Worm (Caenorhabditis elegans) whole organism, L2 larva: ENCODE data around the gene mvk-1.
A peak's percentile ranks its signal among the peaks of the same experiment; 100 is the strongest.

Source experiments
- C34F6.9 ChIP-seq: fragments of 150-350 bp; optimal IDR thresholded peaks from 2 replicates; lab custom pipeline; 2014; ENCODE audit warnings: missing biosample characterization, missing genetic modification characterization
- F13H6.1 ChIP-seq: sonication (generic microtip); optimal IDR thresholded peaks from 2 replicates; lab custom pipeline; 2016; ENCODE audit warnings: missing genetic modification characterization, missing compliant biosample characterization
- R02D3.7 ChIP-seq: fragments of 150-350 bp; optimal IDR thresholded peaks from 2 replicates; lab custom pipeline; 2014; ENCODE audit warnings: missing biosample characterization, missing genetic modification characterization
- Y55F3AM.14 ChIP-seq: fragments of 200-800 bp; sonication (Bioruptor generic); optimal IDR thresholded peaks from 2 replicates; lab custom pipeline; 2018; ENCODE audit warnings: mild to moderate bottlenecking, missing genetic modification characterization, missing compliant biosample characterization
- ZK546.5 ChIP-seq: sonication (generic microtip); optimal IDR thresholded peaks from 2 replicates; lab custom pipeline; 2017; ENCODE audit warnings: missing biosample characterization, missing genetic modification characterization
- alr-1 ChIP-seq: fragments of 150-350 bp; optimal IDR thresholded peaks from 2 replicates; lab custom pipeline; 2014; ENCODE audit warnings: missing biosample characterization, missing genetic modification characterization
- aly-2 ChIP-seq: fragments of 150-350 bp; optimal IDR thresholded peaks from 2 replicates; lab custom pipeline; 2014; ENCODE audit warnings: missing biosample characterization, missing genetic modification characterization
- ama-1 ChIP-seq: fragments of 150-350 bp; optimal IDR thresholded peaks from 2 replicates; lab custom pipeline; 2018; ENCODE audit warnings: inconsistent platforms
- blmp-1 ChIP-seq: sonication (generic microtip); optimal IDR thresholded peaks from 2 replicates; lab custom pipeline; 2017; ENCODE audit warnings: missing genetic modification characterization, mild to moderate bottlenecking, missing compliant biosample characterization, antibody characterized with exemption, moderate library complexity; ENCODE audit not compliant: insufficient read depth
- ceh-16 ChIP-seq: fragments of 150-350 bp; optimal IDR thresholded peaks from 2 replicates; lab custom pipeline; 2014; ENCODE audit warnings: missing biosample characterization, missing genetic modification characterization
- ceh-82 ChIP-seq: fragments of 150-350 bp; optimal IDR thresholded peaks from 2 replicates; lab custom pipeline; 2014; ENCODE audit warnings: missing biosample characterization, missing genetic modification characterization
- crh-2 ChIP-seq: sonication (generic microtip); optimal IDR thresholded peaks from 2 replicates; lab custom pipeline; 2017; ENCODE audit warnings: missing biosample characterization, missing genetic modification characterization
- dmd-4 ChIP-seq: sonication (generic microtip); optimal IDR thresholded peaks from 2 replicates; lab custom pipeline; 2017; ENCODE audit warnings: missing biosample characterization, missing genetic modification characterization
- egl-27 ChIP-seq: sonication (generic microtip); optimal IDR thresholded peaks from 3 replicates; lab custom pipeline; 2017; ENCODE audit warnings: missing biosample characterization, missing genetic modification reagents, missing genetic modification characterization
- elt-1 ChIP-seq: fragments of 150-350 bp; optimal IDR thresholded peaks from 2 replicates; lab custom pipeline; 2014; ENCODE audit warnings: missing biosample characterization, missing genetic modification characterization
- elt-3 ChIP-seq: sonication (generic microtip); optimal IDR thresholded peaks from 2 replicates; lab custom pipeline; 2017; ENCODE audit warnings: missing biosample characterization, missing genetic modification characterization
- fos-1 ChIP-seq: fragments of 150-350 bp; optimal IDR thresholded peaks from 2 replicates; lab custom pipeline; 2014; ENCODE audit warnings: missing biosample characterization, missing genetic modification characterization
- gmeb-1 ChIP-seq: fragments of 150-350 bp; optimal IDR thresholded peaks from 2 replicates; lab custom pipeline; 2014; ENCODE audit warnings: missing biosample characterization, missing genetic modification characterization
- lin-11 ChIP-seq: fragments of 150-350 bp; sonication (generic microtip); optimal IDR thresholded peaks from 2 replicates; lab custom pipeline; 2014; ENCODE audit warnings: missing biosample characterization, missing genetic modification characterization, inconsistent platforms, mixed read lengths
- lin-13 ChIP-seq: fragments of 150-350 bp; optimal IDR thresholded peaks from 2 replicates; lab custom pipeline; 2014; ENCODE audit warnings: missing biosample characterization, missing genetic modification reagents, missing genetic modification characterization
- lin-39 ChIP-seq: fragments of 150-350 bp; optimal IDR thresholded peaks from 2 replicates; lab custom pipeline; 2014; ENCODE audit warnings: missing biosample characterization, missing genetic modification reagents, missing genetic modification characterization
- lsy-2 ChIP-seq, 2 experiments: fragments of 150-350 bp in 1 of 2; sonication (generic microtip) in 1 of 2; optimal IDR thresholded peaks; 2 replicates each; lab custom pipeline; 2014 to 2017; ENCODE audit warnings: missing biosample characterization in 2 of 2, missing genetic modification characterization in 2 of 2
- mab-5 ChIP-seq: fragments of 150-350 bp; optimal IDR thresholded peaks from 2 replicates; lab custom pipeline; 2014; ENCODE audit warnings: missing biosample characterization, missing genetic modification characterization
- mbf-1 ChIP-seq: sonication (generic microtip); optimal IDR thresholded peaks from 2 replicates; lab custom pipeline; 2017; ENCODE audit warnings: missing biosample characterization, missing genetic modification characterization
- mdl-1 ChIP-seq, 2 experiments: fragments of 150-350 bp in 1 of 2; sonication (generic microtip) in 1 of 2; optimal IDR thresholded peaks; 2 replicates each; lab custom pipeline; 2017; ENCODE audit warnings: missing biosample characterization in 2 of 2, missing genetic modification characterization in 2 of 2
- nhr-10 ChIP-seq: sonication (generic microtip); optimal IDR thresholded peaks from 2 replicates; lab custom pipeline; 2017; ENCODE audit warnings: missing biosample characterization, missing genetic modification characterization
- nhr-11 ChIP-seq: fragments of 150-350 bp; optimal IDR thresholded peaks from 2 replicates; lab custom pipeline; 2014; ENCODE audit warnings: missing biosample characterization, missing genetic modification characterization
- nhr-12 ChIP-seq: fragments of 150-350 bp; optimal IDR thresholded peaks from 2 replicates; lab custom pipeline; 2014; ENCODE audit warnings: missing biosample characterization, missing genetic modification characterization
- nhr-129 ChIP-seq: fragments of 150-350 bp; optimal IDR thresholded peaks from 2 replicates; lab custom pipeline; 2014; ENCODE audit warnings: missing biosample characterization, missing genetic modification characterization
- nhr-21 ChIP-seq: fragments of 150-350 bp; optimal IDR thresholded peaks from 2 replicates; lab custom pipeline; 2014; ENCODE audit warnings: missing biosample characterization, missing genetic modification characterization
- nhr-23 ChIP-seq: fragments of 150-350 bp; optimal IDR thresholded peaks from 2 replicates; lab custom pipeline; 2014; ENCODE audit warnings: missing biosample characterization, missing genetic modification reagents, missing genetic modification characterization
- nhr-237 ChIP-seq: fragments of 150-350 bp; optimal IDR thresholded peaks from 2 replicates; lab custom pipeline; 2014; ENCODE audit warnings: missing biosample characterization, missing genetic modification characterization
- nhr-25 ChIP-seq: fragments of 150-350 bp; sonication (generic microtip); optimal IDR thresholded peaks from 3 replicates; lab custom pipeline; 2014; ENCODE audit warnings: missing biosample characterization, missing genetic modification characterization
- nhr-6 ChIP-seq: fragments of 150-350 bp; optimal IDR thresholded peaks from 2 replicates; lab custom pipeline; 2014; ENCODE audit warnings: missing biosample characterization, missing genetic modification characterization
- nhr-77 ChIP-seq: fragments of 150-350 bp; optimal IDR thresholded peaks from 2 replicates; lab custom pipeline; 2014; ENCODE audit warnings: missing biosample characterization, missing genetic modification characterization
- peb-1 ChIP-seq: fragments of 150-350 bp; optimal IDR thresholded peaks from 2 replicates; lab custom pipeline; 2014; ENCODE audit warnings: missing biosample characterization, missing genetic modification characterization
- sem-4 ChIP-seq: fragments of 150-350 bp; optimal IDR thresholded peaks from 2 replicates; lab custom pipeline; 2014; ENCODE audit warnings: missing biosample characterization, missing genetic modification reagents, missing genetic modification characterization
- skn-1 ChIP-seq: sonication (generic microtip); optimal IDR thresholded peaks from 2 replicates; lab custom pipeline; 2017; ENCODE audit warnings: missing biosample characterization, missing genetic modification characterization
- sma-3 ChIP-seq: sonication (generic microtip); optimal IDR thresholded peaks from 2 replicates; lab custom pipeline; 2016; ENCODE audit warnings: missing genetic modification reagents, missing genetic modification characterization, missing compliant biosample characterization
- sma-9 ChIP-seq, 2 experiments: fragments of 150-350 bp in 1 of 2; sonication (generic microtip) in 1 of 2; optimal IDR thresholded peaks; 2 replicates each; lab custom pipeline; 2014 to 2016; ENCODE audit warnings: missing genetic modification characterization in 2 of 2, mild to moderate bottlenecking in 1 of 2, missing biosample characterization in 1 of 2, missing compliant biosample characterization in 1 of 2, missing genetic modification reagents in 1 of 2, moderate library complexity in 1 of 2
- snpc-4 ChIP-seq: fragments of 150-350 bp; optimal IDR thresholded peaks from 2 replicates; lab custom pipeline; 2014; ENCODE audit warnings: missing biosample characterization, missing genetic modification characterization
- unc-39 ChIP-seq: fragments of 150-350 bp; optimal IDR thresholded peaks from 2 replicates; lab custom pipeline; 2014; ENCODE audit warnings: missing biosample characterization, missing genetic modification characterization
- unc-55 ChIP-seq: fragments of 150-350 bp; sonication (generic microtip); optimal IDR thresholded peaks from 3 replicates; lab custom pipeline; 2014; ENCODE audit warnings: missing biosample characterization, missing genetic modification reagents, missing genetic modification characterization
- unc-62 ChIP-seq: fragments of 150-350 bp; optimal IDR thresholded peaks from 2 replicates; lab custom pipeline; 2014; ENCODE audit warnings: missing biosample characterization, missing genetic modification reagents, missing genetic modification characterization
- zag-1 ChIP-seq: fragments of 150-350 bp; optimal IDR thresholded peaks from 2 replicates; lab custom pipeline; 2014; ENCODE audit warnings: missing biosample characterization, missing genetic modification characterization
- ztf-1 ChIP-seq: fragments of 200-800 bp; sonication (Bioruptor generic); conservative IDR thresholded peaks from 2 replicates; pipeline ENCODE4 v1.3.6; 2022; ENCODE audit warnings: missing genetic modification characterization, missing compliant biosample characterization
- ztf-11 ChIP-seq: sonication (generic microtip); optimal IDR thresholded peaks from 2 replicates; lab custom pipeline; 2017; ENCODE audit warnings: missing biosample characterization, missing genetic modification characterization
- ztf-4 ChIP-seq: fragments of 150-350 bp; optimal IDR thresholded peaks from 2 replicates; lab custom pipeline; 2014; ENCODE audit warnings: missing biosample characterization, missing genetic modification characterization

mvk-1 gene

DNA sequence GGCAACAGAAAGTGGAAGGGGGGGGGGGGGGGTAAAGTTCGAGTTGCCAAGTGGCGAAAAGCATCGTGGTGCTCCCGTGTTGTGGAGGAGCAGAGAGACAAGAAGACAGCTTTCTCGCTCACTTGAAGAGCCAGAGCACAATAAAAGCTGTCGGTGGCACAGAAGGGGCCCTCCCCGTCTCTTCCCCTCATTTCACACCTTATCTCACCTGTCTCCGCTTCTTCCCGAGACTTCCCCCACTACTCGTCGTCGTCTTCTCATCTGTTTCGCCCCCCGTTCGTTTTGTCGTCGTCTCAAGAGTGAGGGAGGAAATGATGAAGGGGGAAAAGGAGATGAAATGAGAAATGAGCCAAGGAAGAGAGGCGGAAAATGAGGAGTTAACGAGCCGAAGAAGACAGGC, 2.4 kb upstream of the mvk-1 start (continued):
- TF ChIP-seq Y55F3AM.14 (GFP tag; lab: Kevin White, UChicago) (no peak), lin-13 (GFP tag; lab: Kevin White, UChicago) (peak; percentile 12), ztf-1 (no peak), nhr-21 (no peak), ama-1 (lab: Kevin White, UChicago) (no peak), ztf-11 (tag; lab: Kevin White, UChicago) (no peak), sma-9 (GFP tag; optimal IDR thresholded peaks at IDR 0.05; lab: Kevin White, UChicago) (peak; percentile 13), sma-9 (tag; optimal IDR thresholded peaks at IDR 0.05; lab: Kevin White, UChicago) (no peak), nhr-237 (tag; lab: Kevin White, UChicago) (no peak), mdl-1 (tag; optimal IDR thresholded peaks at IDR 0.05; lab: Kevin White, UChicago) (no peak), ZK546.5 (tag; lab: Kevin White, UChicago) (no peak), nhr-6 (tag; lab: Kevin White, UChicago) (no peak), unc-62 (GFP tag; lab: Kevin White, UChicago) (no peak), mbf-1 (tag; lab: Kevin White, UChicago) (no peak), snpc-4 (tag; lab: Kevin White, UChicago) (no peak), nhr-10 (tag; lab: Kevin White, UChicago) (no peak), unc-55 (GFP tag; lab: Kevin White, UChicago) (peak; percentile 48), nhr-12 (no peak), ztf-4 (tag; lab: Kevin White, UChicago) (no peak), nhr-77 (tag; lab: Kevin White, UChicago) (no peak)

DNA sequence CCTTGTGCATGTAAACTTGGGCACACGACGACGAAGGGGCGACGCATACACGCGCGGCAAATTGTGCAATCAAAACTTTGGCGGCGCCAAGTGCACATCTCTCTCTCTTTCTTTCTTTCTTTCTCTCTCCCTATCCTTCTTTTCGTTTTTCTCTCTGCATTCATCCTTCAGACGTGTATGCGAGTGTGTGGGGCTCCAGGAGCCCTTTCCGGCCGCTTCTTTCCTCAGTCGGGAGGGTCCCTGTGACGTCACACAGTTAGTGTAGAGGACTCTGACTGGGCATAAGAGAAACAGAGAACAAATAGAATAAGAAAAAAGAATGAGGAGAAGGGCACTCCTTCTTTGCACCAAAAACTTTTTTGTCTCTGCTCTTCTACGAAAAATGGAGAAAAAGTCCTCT, 1.4 kb upstream of the mvk-1 start:
- peak; percentile 53 for TF ChIP-seq egl-27 (tag; lab: Kevin White, UChicago)
- no peak for TF ChIP-seq ceh-82 (tag; lab: Kevin White, UChicago)
- TF ChIP-seq elt-3 (tag; lab: Kevin White, UChicago) = no peak
- TF ChIP-seq nhr-77 (tag; lab: Kevin White, UChicago) = no peak
- peak; percentile 73 for TF ChIP-seq lin-13 (GFP tag; lab: Kevin White, UChicago)
- TF ChIP-seq nhr-237 (tag; lab: Kevin White, UChicago) = no peak
- TF ChIP-seq unc-39 = no peak
- TF ChIP-seq nhr-129 (tag; lab: Kevin White, UChicago) = peak; percentile 71
- TF ChIP-seq ZK546.5 (tag; lab: Kevin White, UChicago) = peak; percentile 20
- TF ChIP-seq F13H6.1 (tag; lab: Kevin White, UChicago) = peak; percentile 93
- no peak for TF ChIP-seq mbf-1 (tag; lab: Kevin White, UChicago)
- peak; percentile 81 for TF ChIP-seq crh-2 (tag; lab: Kevin White, UChicago)
- TF ChIP-seq mab-5 (tag; lab: Kevin White, UChicago) = peak; percentile 54
- TF ChIP-seq elt-1 (tag; lab: Kevin White, UChicago) = no peak
- TF ChIP-seq ztf-4 (tag; lab: Kevin White, UChicago) = peak; percentile 62
- peak; percentile 92 for TF ChIP-seq sma-9 (GFP tag; optimal IDR thresholded peaks at IDR 0.05; lab: Kevin White, UChicago)
- no peak for TF ChIP-seq sma-9 (tag; optimal IDR thresholded peaks at IDR 0.05; lab: Kevin White, UChicago)
- TF ChIP-seq nhr-23 (tag; lab: Kevin White, UChicago) = no peak
- no peak for TF ChIP-seq peb-1 (tag; lab: Kevin White, UChicago)
- peak; percentile 31 to 79 for TF ChIP-seq lsy-2 (tag; optimal IDR thresholded peaks at IDR 0.05; lab: Kevin White, UChicago)
- no peak for TF ChIP-seq ceh-16
- TF ChIP-seq unc-55 (GFP tag; lab: Kevin White, UChicago) = peak; percentile 76
- no peak for TF ChIP-seq nhr-25 (tag; lab: Kevin White, UChicago)
- TF ChIP-seq nhr-6 (tag; lab: Kevin White, UChicago) = peak; percentile 49
- TF ChIP-seq skn-1 (tag; lab: Kevin White, UChicago) = no peak
- no peak for TF ChIP-seq ama-1 (lab: Kevin White, UChicago)
- TF ChIP-seq unc-62 (GFP tag; lab: Kevin White, UChicago) = no peak
- peak; percentile 77 for TF ChIP-seq C34F6.9
- TF ChIP-seq mdl-1 (tag; optimal IDR thresholded peaks at IDR 0.05; lab: Kevin White, UChicago) = peak; percentile 46 to 51
- TF ChIP-seq alr-1 (tag; lab: Kevin White, UChicago) = no peak
- no peak for TF ChIP-seq nhr-10 (tag; lab: Kevin White, UChicago)
- TF ChIP-seq Y55F3AM.14 (GFP tag; lab: Kevin White, UChicago) = peak; percentile 84
- TF ChIP-seq zag-1 (tag; lab: Kevin White, UChicago) = peak; percentile 93
- no peak for TF ChIP-seq nhr-12
- TF ChIP-seq snpc-4 (tag; lab: Kevin White, UChicago) = no peak
- no peak for TF ChIP-seq ztf-11 (tag; lab: Kevin White, UChicago)
- TF ChIP-seq lin-11 (tag; lab: Kevin White, UChicago) = peak; percentile 16
- no peak for TF ChIP-seq gmeb-1
- no peak for TF ChIP-seq fos-1
- TF ChIP-seq sma-3 (GFP tag; lab: Kevin White, UChicago) = no peak
- TF ChIP-seq sem-4 (tag; lab: Kevin White, UChicago) = peak; percentile 87
- TF ChIP-seq nhr-21 = no peak
- no peak for TF ChIP-seq nhr-11 (tag; lab: Kevin White, UChicago)
- no peak for TF ChIP-seq aly-2
- no peak for TF ChIP-seq dmd-4 (tag; lab: Kevin White, UChicago)
- no peak for TF ChIP-seq lin-39 (tag; lab: Kevin White, UChicago)
- no peak for TF ChIP-seq R02D3.7 (tag; lab: Kevin White, UChicago)
- no peak for TF ChIP-seq ztf-1
- TF ChIP-seq blmp-1 = no peak
